Worm (Caenorhabditis elegans) whole organism, L1 larva: ENCODE measurements around the gene cyn-10.
A peak's percentile ranks its signal among the peaks of the same experiment; 100 is the strongest.

Experiments used
- ama-1 ChIP-seq: fragments of 150-350 bp; optimal IDR thresholded peaks from 2 replicates; lab custom pipeline; 2014
- ceh-63 ChIP-seq: fragments of 200-800 bp; sonication (Bioruptor generic); optimal IDR thresholded peaks from 2 replicates; lab custom pipeline; 2018; ENCODE audit warnings: mild to moderate bottlenecking, missing genetic modification characterization, missing compliant biosample characterization
- ceh-8 ChIP-seq: fragments of 200-800 bp; sonication (Bioruptor generic); optimal IDR thresholded peaks from 2 replicates; lab custom pipeline; 2018; ENCODE audit warnings: mild to moderate bottlenecking, missing genetic modification characterization, moderate library complexity, missing compliant biosample characterization
- ceh-82 ChIP-seq, 3 experiments: fragments of 150-350 bp in 1 of 3; sonication (generic microtip) in 2 of 3; optimal IDR thresholded peaks; 2 replicates each; lab custom pipeline; 2014 to 2017; ENCODE audit warnings: missing biosample characterization in 3 of 3, missing genetic modification characterization in 3 of 3
- ceh-90 ChIP-seq: sonication (generic microtip); optimal IDR thresholded peaks from 2 replicates; lab custom pipeline; 2016; ENCODE audit warnings: missing genetic modification characterization, missing compliant biosample characterization
- ces-1 ChIP-seq: fragments of 150-350 bp; optimal IDR thresholded peaks from 2 replicates; lab custom pipeline; 2014; ENCODE audit warnings: missing biosample characterization, missing genetic modification reagents, missing genetic modification characterization
- dsc-1 ChIP-seq: sonication (generic microtip); optimal IDR thresholded peaks from 2 replicates; lab custom pipeline; 2016; ENCODE audit warnings: mild to moderate bottlenecking, missing genetic modification characterization, missing compliant biosample characterization
- efl-1 ChIP-seq, 4 experiments: fragments of 150-350 bp; optimal IDR thresholded peaks in 3 of 4; peaks in 1 of 4; 1 replicate in 1 of 4; 2 replicates in 3 of 4; lab custom pipeline; 2014; ENCODE audit warnings: missing biosample characterization in 2 of 4, missing genetic modification characterization in 2 of 4, missing genetic modification reagents in 2 of 4
- egl-13 ChIP-seq: sonication (generic microtip); optimal IDR thresholded peaks from 2 replicates; lab custom pipeline; 2016; ENCODE audit warnings: missing genotype, missing genetic modification reagents, missing genetic modification characterization, missing compliant biosample characterization
- elt-2 ChIP-seq: sonication (generic microtip); optimal IDR thresholded peaks from 2 replicates; lab custom pipeline; 2016; ENCODE audit warnings: missing genetic modification characterization, mild to moderate bottlenecking, inconsistent platforms, missing compliant biosample characterization, missing genetic modification reagents
- ets-5 ChIP-seq: fragments of 200-800 bp; sonication (Bioruptor generic); IDR thresholded peaks from 2 replicates; pipeline ENCODE4 v1.3.6; 2022; ENCODE audit warnings: missing genetic modification characterization, missing compliant biosample characterization
- fkh-10 ChIP-seq: sonication (generic microtip); optimal IDR thresholded peaks from 2 replicates; lab custom pipeline; 2017; ENCODE audit warnings: missing biosample characterization, missing genetic modification reagents, missing genetic modification characterization
- hlh-17 ChIP-seq: fragments of 200-800 bp; sonication (Bioruptor generic); optimal IDR thresholded peaks from 2 replicates; lab custom pipeline; 2018; ENCODE audit warnings: missing genetic modification characterization, mild to moderate bottlenecking, missing compliant biosample characterization, moderate library complexity, borderline replicate concordance
- hlh-4 ChIP-seq: sonication (generic microtip); optimal IDR thresholded peaks from 2 replicates; lab custom pipeline; 2016; ENCODE audit warnings: mild to moderate bottlenecking, missing genetic modification characterization, missing compliant biosample characterization
- isw-1 ChIP-seq: fragments of 200-800 bp; sonication (Bioruptor generic); IDR thresholded peaks from 2 replicates; pipeline ENCODE4 v1.3.6; 2022; ENCODE audit warnings: missing genetic modification characterization, missing compliant biosample characterization
- lin-13 ChIP-seq: fragments of 150-350 bp; optimal IDR thresholded peaks from 2 replicates; lab custom pipeline; 2014; ENCODE audit warnings: missing biosample characterization, missing genetic modification reagents, missing genetic modification characterization
- lin-14 ChIP-seq: fragments of 200-800 bp; sonication (Bioruptor generic); optimal IDR thresholded peaks from 2 replicates; lab custom pipeline; 2018; ENCODE audit warnings: mild to moderate bottlenecking, missing genetic modification characterization, moderate library complexity, missing compliant biosample characterization
- lin-35 ChIP-seq, 2 experiments: fragments of 150-350 bp; optimal IDR thresholded peaks; 2 replicates each; lab custom pipeline; 2014; ENCODE audit warnings: missing biosample characterization in 2 of 2, missing genetic modification characterization in 2 of 2, missing genetic modification reagents in 2 of 2
- mab-9 ChIP-seq: fragments of 200-800 bp; sonication (Bioruptor generic); IDR thresholded peaks from 2 replicates; pipeline ENCODE4 v1.3.6; 2022; ENCODE audit warnings: missing genetic modification reagents, missing genetic modification characterization, missing compliant biosample characterization
- nhr-20 ChIP-seq: sonication (generic microtip); optimal IDR thresholded peaks from 2 replicates; lab custom pipeline; 2016; ENCODE audit warnings: mild to moderate bottlenecking, missing genetic modification characterization, missing compliant biosample characterization
- nhr-237 ChIP-seq: fragments of 150-350 bp; optimal IDR thresholded peaks from 2 replicates; lab custom pipeline; 2014; ENCODE audit warnings: missing biosample characterization, missing genetic modification characterization
- nhr-47 ChIP-seq: sonication (generic microtip); optimal IDR thresholded peaks from 2 replicates; lab custom pipeline; 2016; ENCODE audit warnings: mild to moderate bottlenecking, missing genetic modification characterization, moderate library complexity, missing compliant biosample characterization
- nhr-77 ChIP-seq: fragments of 150-350 bp; optimal IDR thresholded peaks from 2 replicates; lab custom pipeline; 2014; ENCODE audit warnings: missing biosample characterization, missing genetic modification characterization
- nhr-85 ChIP-seq: sonication (generic microtip); peaks from one replicate; lab custom pipeline; 2016; ENCODE audit warnings: missing genetic modification characterization, inconsistent platforms, missing compliant biosample characterization
- pax-3 ChIP-seq: fragments of 200-800 bp; sonication (Bioruptor generic); optimal IDR thresholded peaks from 2 replicates; lab custom pipeline; 2018; ENCODE audit warnings: mild to moderate bottlenecking, missing genetic modification characterization, moderate library complexity, missing compliant biosample characterization
- tlp-1 ChIP-seq: fragments of 150-350 bp; optimal IDR thresholded peaks from 2 replicates; lab custom pipeline; 2014; ENCODE audit warnings: missing biosample characterization, missing genetic modification characterization
- unc-62 ChIP-seq: fragments of 150-350 bp; optimal IDR thresholded peaks from 2 replicates; lab custom pipeline; 2014; ENCODE audit warnings: missing biosample characterization, missing genetic modification reagents, missing genetic modification characterization
- unc-86 ChIP-seq: sonication (generic microtip); optimal IDR thresholded peaks from 2 replicates; lab custom pipeline; 2016; ENCODE audit warnings: missing genetic modification characterization, missing compliant biosample characterization
- vab-15 ChIP-seq: sonication (generic microtip); optimal IDR thresholded peaks from 2 replicates; lab custom pipeline; 2017; ENCODE audit warnings: missing genotype, mild to moderate bottlenecking, missing genetic modification characterization, missing compliant biosample characterization
- zag-1 ChIP-seq: fragments of 150-350 bp; optimal IDR thresholded peaks from 2 replicates; lab custom pipeline; 2014; ENCODE audit warnings: missing biosample characterization, missing genetic modification characterization
- zip-4 ChIP-seq: fragments of 200-800 bp; sonication (Bioruptor generic); optimal IDR thresholded peaks from 2 replicates; lab custom pipeline; 2018; ENCODE audit warnings: mild to moderate bottlenecking, missing genetic modification characterization, moderate library complexity, missing compliant biosample characterization
- ztf-11 ChIP-seq, 2 experiments: sonication (generic microtip); optimal IDR thresholded peaks; 2 replicates each; lab custom pipeline; 2016 to 2017; ENCODE audit warnings: missing genetic modification characterization in 2 of 2, missing biosample characterization in 1 of 2, missing compliant biosample characterization in 1 of 2
- ztf-4 ChIP-seq: fragments of 150-350 bp; optimal IDR thresholded peaks from 2 replicates; lab custom pipeline; 2014; ENCODE audit warnings: missing biosample characterization, missing genetic modification characterization

The cyn-10 gene

ce11 chrII:6926488-6926887 lies 13.3 kb upstream of the cyn-10 start (continued):
- peak; percentile 56 for TF ChIP-seq nhr-47 (tag; lab: Kevin White, UChicago)
- no peak for TF ChIP-seq dsc-1
- TF ChIP-seq unc-62 (GFP tag; lab: Kevin White, UChicago) = no peak
- TF ChIP-seq hlh-4 = no peak
- peak; percentile 21 for TF ChIP-seq ama-1
- no peak for TF ChIP-seq hlh-17 (GFP tag; lab: Kevin White, UChicago)
- peak; percentile 56 to 57 for TF ChIP-seq lin-35 (GFP tag; optimal IDR thresholded peaks at IDR 0.05; lab: Kevin White, UChicago)
- TF ChIP-seq zip-4 (GFP tag; lab: Kevin White, UChicago) = no peak
- TF ChIP-seq lin-13 = peak; percentile 63
- peak; percentile 32 for TF ChIP-seq egl-13 (tag; lab: Kevin White, UChicago)
- TF ChIP-seq zag-1 (tag; lab: Kevin White, UChicago) = no peak
- peak; percentile 39 for TF ChIP-seq unc-86
- peak; percentile 59 to 74 for TF ChIP-seq efl-1 (optimal IDR thresholded peaks at IDR 0.05; lab: Kevin White, UChicago)
- peak; percentile 39 to 93 for TF ChIP-seq efl-1 (GFP tag; optimal IDR thresholded peaks at IDR 0.05 in 1 of 2; lab: Kevin White, UChicago)
- peak; percentile 71 for TF ChIP-seq nhr-85 (tag; lab: Kevin White, UChicago)
- no peak for TF ChIP-seq isw-1
- TF ChIP-seq ceh-82 (tag; optimal IDR thresholded peaks at IDR 0.05; lab: Kevin White, UChicago) = peak in 2 of 3 experiments; percentile 38 to 72
- TF ChIP-seq lin-14 = peak; percentile 93
- TF ChIP-seq pax-3 = no peak
- TF ChIP-seq nhr-77 (tag; lab: Kevin White, UChicago) = peak; percentile 56

- no peak for TF ChIP-seq ceh-63 (GFP tag; lab: Kevin White, UChicago)
- TF ChIP-seq ceh-8 (GFP tag; lab: Kevin White, UChicago) = no peak
These were observed 12.9 kb upstream of the cyn-10 start for ce11 chrII:6926054-6926453.

DNA sequence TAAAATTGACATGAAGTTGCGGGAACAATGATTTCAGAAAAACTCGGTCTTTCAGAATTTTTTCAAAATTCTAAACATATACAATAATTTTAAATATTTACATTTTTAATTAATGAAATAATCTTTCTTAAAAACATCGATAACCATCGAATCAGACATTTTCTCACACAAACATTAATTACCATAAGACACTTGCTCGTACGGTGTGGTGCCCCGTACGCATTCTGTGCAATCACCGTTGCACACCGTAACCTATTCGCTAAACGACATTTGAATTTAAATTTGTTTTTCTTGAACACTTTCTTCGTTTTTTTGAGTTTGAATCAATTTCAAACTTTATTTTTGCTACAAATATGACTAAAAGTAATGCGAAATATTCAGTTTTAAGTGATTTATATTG lies 10.6 kb upstream of the cyn-10 start:
- TF ChIP-seq nhr-20 (tag; lab: Kevin White, UChicago) (no peak), ztf-4 (tag; lab: Kevin White, UChicago) (no peak), ets-5 (GFP tag; lab: Robert Waterston, UW) (no peak), mab-9 (no peak), tlp-1 (no peak), ztf-11 (tag; optimal IDR thresholded peaks at IDR 0.05; lab: Kevin White, UChicago) (no peak), vab-15 (no peak)
- TF ChIP-seq, all 84 proteins: peak for 0

DNA sequence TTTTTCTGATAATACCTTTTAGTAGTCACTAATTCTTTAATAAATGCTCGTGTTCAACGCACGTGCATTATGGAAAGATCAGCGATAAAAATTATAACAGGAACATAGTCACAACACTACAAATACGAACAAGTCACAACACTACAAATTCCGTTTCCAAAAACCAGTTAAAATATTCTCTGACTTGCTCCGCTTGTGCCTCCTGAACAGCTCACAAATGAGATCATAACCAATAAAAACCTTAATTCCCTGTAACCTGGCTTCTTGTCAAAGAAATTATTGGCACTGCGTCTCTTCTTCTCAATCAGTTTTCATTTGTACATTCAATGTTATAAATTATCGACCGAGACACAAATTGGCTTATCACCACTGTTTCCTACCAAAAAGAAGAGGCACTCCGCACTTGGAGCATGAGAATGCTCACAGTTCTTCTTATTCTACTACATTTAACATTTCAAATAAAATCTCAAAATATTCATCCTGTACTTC lies 6.2 kb upstream of the cyn-10 start, which contains the start of gene B0252.1:
Gene B0252.1, plus strand, starts transcription at position 318 of the 489 bp plus-strand sequence.
- TF ChIP-seq nhr-237 (no peak), lin-14 (no peak), fkh-10 (GFP tag; lab: Kevin White, UChicago) (no peak)
- TF ChIP-seq, all 84 proteins: peak for 0

ce11 chrII:6918862-6919261 lies 5.7 kb upstream of the cyn-10 start, which contains the start of gene B0252.5:
TSS of gene B0252.5 (minus strand) at chrII:6918878.
- TF ChIP-seq ceh-90 (tag; lab: Kevin White, UChicago) (no peak), elt-2 (peak; percentile 32)

ce11 chrII:6917710-6918109 lies 4.5 kb upstream of the cyn-10 start, which contains the start of gene B0252.11:
TSS of gene B0252.11 (minus strand) at chrII:6917810.
- TF ChIP-seq lin-35 (GFP tag; optimal IDR thresholded peaks at IDR 0.05; lab: Kevin White, UChicago) = no peak
- TF ChIP-seq hlh-4 = no peak
- TF ChIP-seq ces-1 (GFP tag; lab: Kevin White, UChicago) = no peak
- no peak for TF ChIP-seq efl-1 (optimal IDR thresholded peaks at IDR 0.05; lab: Kevin White, UChicago)
- TF ChIP-seq efl-1 (GFP tag; optimal IDR thresholded peaks at IDR 0.05 in 1 of 2; lab: Kevin White, UChicago) = peak in 1 of 2 experiments; percentile 85
